Worm (Caenorhabditis elegans): ENCODE results near the gene ntl-9.

ce11 chrIII:4909938-4910337 lies 34.4 kb upstream of the ntl-9 start, which contains the start of gene F26F4.12:
- TF ChIP-seq madf-2 (tag; optimal IDR thresholded peaks at IDR 0.05), result no peak
- no peak for TF ChIP-seq ama-1 (optimal IDR thresholded peaks at IDR 0.05)
- no peak for TF ChIP-seq rnt-1 (tag; optimal IDR thresholded peaks at IDR 0.05)
- TF ChIP-seq odd-2 (tag; optimal IDR thresholded peaks at IDR 0.05), result no peak
- TF ChIP-seq pha-4 (tag; optimal IDR thresholded peaks at IDR 0.05), result no peak
- TF ChIP-seq pqm-1 (tag; optimal IDR thresholded peaks at IDR 0.05), result no peak
- no peak for TF ChIP-seq tbx-2 (tag; optimal IDR thresholded peaks at IDR 0.05)
- TF ChIP-seq fkh-6 (tag; optimal IDR thresholded peaks at IDR 0.05), result no peak
- TF ChIP-seq lin-11 (tag; optimal IDR thresholded peaks at IDR 0.05), result no peak
- no peak for TF ChIP-seq pax-1 (tag; optimal IDR thresholded peaks at IDR 0.05)
